Worm (Caenorhabditis elegans): ENCODE data around the gene irld-7.

DNA sequence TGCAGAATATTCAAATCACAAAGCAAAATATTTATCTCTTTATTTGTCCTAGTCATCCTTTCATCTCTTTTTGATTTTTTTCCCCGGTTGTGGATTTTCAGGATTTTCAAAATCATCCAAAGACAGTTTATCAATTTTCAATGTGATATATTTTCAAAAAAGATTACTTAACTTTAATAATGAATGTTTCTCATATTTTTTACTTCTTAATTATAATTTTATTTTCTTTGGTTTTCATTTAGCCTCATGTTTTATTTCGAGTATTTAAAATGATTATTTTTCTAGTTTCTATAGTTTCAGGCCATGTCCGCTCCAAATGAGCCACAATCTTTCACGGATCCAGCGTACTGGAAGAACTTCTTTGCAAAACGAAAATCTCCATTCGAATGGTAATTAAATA is 44.6 kb downstream of the irld-7 start, which contains the start of gene metl-13:
- TF ChIP-seq W03F9.2 (tag; optimal IDR thresholded peaks at IDR 0.05) (no peak), him-1 (tag; optimal IDR thresholded peaks at IDR 0.05) (no peak)

Data from whole organism, L4/young adult.